Fruit fly (Drosophila melanogaster): ENCODE measurements around the gene CG43319.
A peak's percentile ranks its signal among the peaks of the same experiment; 100 is the strongest.

DNA sequence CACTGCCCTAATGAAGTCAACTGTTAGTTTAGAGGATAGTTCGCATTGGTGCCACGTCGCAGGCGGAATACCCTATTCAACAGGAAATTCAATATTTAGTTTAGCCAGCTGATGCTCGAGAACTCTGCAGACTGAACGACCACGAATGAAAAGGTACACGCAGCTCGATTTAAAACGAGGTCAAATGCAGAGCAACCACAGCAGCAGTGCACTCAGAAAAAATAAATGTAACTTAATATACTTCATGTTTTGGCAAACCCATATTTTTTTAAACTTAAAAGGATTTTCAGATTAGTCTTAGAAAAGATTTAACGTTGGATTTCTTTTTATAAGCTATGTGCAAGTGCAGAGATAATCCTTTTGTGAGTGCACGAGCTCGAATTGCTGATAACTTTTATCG, 39.0 kb upstream of the CG43319 start:
- TF ChIP-seq cnc (optimal IDR thresholded peaks at IDR 0.05) (no peak), Mnt (GFP tag; optimal IDR thresholded peaks at IDR 0.05) (no peak), kay (GFP tag; ENCODE audit: borderline replicate concordance) (no peak), CG5204 (GFP tag; optimal IDR thresholded peaks at IDR 0.05) (peak; percentile 10), CG7101 (tag; optimal IDR thresholded peaks at IDR 0.05) (no peak), tj (GFP tag; optimal IDR thresholded peaks at IDR 0.05) (no peak)
